Worm (Caenorhabditis elegans) whole organism, L4 larva: ENCODE data around the gene ric-8.

Source experiments
- F26F4.8 ChIP-seq: fragments of 200-800 bp; sonication (Bioruptor generic); conservative IDR thresholded peaks from 2 replicates; pipeline ENCODE4 v1.3.6; 2022; ENCODE audit warnings: missing genetic modification characterization, missing compliant biosample characterization
- T20F7.1 ChIP-seq: fragments of 200-800 bp; sonication (Bioruptor generic); optimal IDR thresholded peaks from 2 replicates; lab custom pipeline; 2018; ENCODE audit warnings: mild to moderate bottlenecking, missing genetic modification characterization, missing compliant biosample characterization
- T26A8.4 ChIP-seq: fragments of 200-800 bp; sonication (Bioruptor generic); IDR thresholded peaks from 2 replicates; pipeline ENCODE4 v1.3.6; 2022; ENCODE audit warnings: missing genetic modification characterization, missing compliant biosample characterization
- Y105C5A.15 ChIP-seq: fragments of 200-800 bp; sonication (Bioruptor generic); IDR thresholded peaks from 2 replicates; pipeline ENCODE4 v1.3.6; 2022; ENCODE audit warnings: missing genetic modification characterization, missing compliant biosample characterization
- Y5F2A.4 ChIP-seq: fragments of 200-800 bp; sonication (Bioruptor generic); optimal IDR thresholded peaks from 2 replicates; lab custom pipeline; 2018; ENCODE audit warnings: mild to moderate bottlenecking, missing genetic modification characterization, missing compliant biosample characterization
- ZK337.2 ChIP-seq: fragments of 200-800 bp; sonication (Bioruptor generic); IDR thresholded peaks from 2 replicates; pipeline ENCODE4 v1.3.6; 2022; ENCODE audit warnings: missing genetic modification reagents, missing genetic modification characterization, missing compliant biosample characterization
- ama-1 ChIP-seq: fragments of 150-350 bp; optimal IDR thresholded peaks from 2 replicates; lab custom pipeline; 2014; ENCODE audit warnings: inconsistent platforms, mixed read lengths
- attf-4 ChIP-seq: sonication (generic microtip); optimal IDR thresholded peaks from 3 replicates; lab custom pipeline; 2017; ENCODE audit warnings: missing biosample characterization, missing genetic modification characterization
- ceh-32 ChIP-seq: sonication (generic microtip); optimal IDR thresholded peaks from 2 replicates; lab custom pipeline; 2016; ENCODE audit warnings: mild to moderate bottlenecking, missing genetic modification characterization, missing compliant biosample characterization; ENCODE audit not compliant: poor library complexity
- ceh-44 ChIP-seq: fragments of 200-800 bp; sonication (Bioruptor generic); IDR thresholded peaks from 2 replicates; pipeline ENCODE4 v1.3.6; 2022; ENCODE audit warnings: missing genetic modification reagents, missing genetic modification characterization, missing compliant biosample characterization
- ces-1 ChIP-seq: fragments of 150-350 bp; sonication (generic microtip); optimal IDR thresholded peaks from 4 replicates; lab custom pipeline; 2014; ENCODE audit warnings: missing biosample characterization, missing genetic modification reagents, missing genetic modification characterization
- ctbp-1 ChIP-seq: fragments of 200-800 bp; sonication (Bioruptor generic); IDR thresholded peaks from 2 replicates; pipeline ENCODE4 v1.3.6; 2022; ENCODE audit warnings: missing genetic modification reagents, missing genetic modification characterization, missing compliant biosample characterization
- daf-16 ChIP-seq, 3 experiments: sonication (generic microtip); optimal IDR thresholded peaks; 2 replicates each; lab custom pipeline; 2016 to 2017; ENCODE audit warnings: missing genetic modification characterization in 3 of 3, missing genetic modification reagents in 3 of 3, mild to moderate bottlenecking in 2 of 3, missing compliant biosample characterization in 2 of 3, missing biosample characterization in 1 of 3, moderate library complexity in 1 of 3
- daf-19 ChIP-seq: fragments of 200-800 bp; sonication (Bioruptor generic); conservative IDR thresholded peaks from 2 replicates; pipeline ENCODE4 v1.3.6; 2022; ENCODE audit warnings: missing genetic modification characterization, missing compliant biosample characterization
- daf-8 ChIP-seq: fragments of 200-800 bp; sonication (Bioruptor generic); IDR thresholded peaks from 2 replicates; pipeline ENCODE4 v1.3.6; 2022; ENCODE audit warnings: missing genetic modification characterization, missing compliant biosample characterization
- dmd-8 ChIP-seq: fragments of 200-800 bp; sonication (Bioruptor generic); IDR thresholded peaks from 2 replicates; pipeline ENCODE4 v1.3.6; 2022; ENCODE audit warnings: missing genetic modification characterization, missing compliant biosample characterization
- dmd-9 ChIP-seq: fragments of 200-800 bp; sonication (Bioruptor generic); IDR thresholded peaks from 2 replicates; pipeline ENCODE4 v1.3.6; 2022; ENCODE audit warnings: missing genetic modification reagents, missing genetic modification characterization, missing compliant biosample characterization
- fos-1 ChIP-seq: fragments of 150-350 bp; optimal IDR thresholded peaks from 2 replicates; lab custom pipeline; 2014; ENCODE audit warnings: missing biosample characterization, missing genetic modification characterization
- gei-8 ChIP-seq: fragments of 200-800 bp; sonication (Bioruptor generic); optimal IDR thresholded peaks from 2 replicates; lab custom pipeline; 2018; ENCODE audit warnings: mild to moderate bottlenecking, missing genetic modification characterization, missing compliant biosample characterization
- hif-1 ChIP-seq, 2 experiments: sonication (generic microtip); optimal IDR thresholded peaks; 2 replicates each; lab custom pipeline; 2016 to 2017; ENCODE audit warnings: missing compliant biosample characterization in 2 of 2, missing genetic modification characterization in 2 of 2, missing genetic modification reagents in 2 of 2, missing genotype in 2 of 2, mild to moderate bottlenecking in 1 of 2
- hlh-11 ChIP-seq: fragments of 200-800 bp; sonication (Bioruptor generic); optimal IDR thresholded peaks from 2 replicates; lab custom pipeline; 2018; ENCODE audit warnings: mild to moderate bottlenecking, missing genetic modification characterization, missing compliant biosample characterization
- hmg-1.1 ChIP-seq: fragments of 200-800 bp; sonication (Bioruptor generic); IDR thresholded peaks from 2 replicates; pipeline ENCODE4 v1.3.6; 2022; ENCODE audit warnings: missing genetic modification reagents, missing genetic modification characterization, missing compliant biosample characterization
- jun-1 ChIP-seq: fragments of 150-350 bp; optimal IDR thresholded peaks from 2 replicates; lab custom pipeline; 2014; ENCODE audit warnings: missing biosample characterization, missing genetic modification reagents, missing genetic modification characterization
- lim-7 ChIP-seq: fragments of 200-800 bp; sonication (Bioruptor generic); IDR thresholded peaks from 2 replicates; pipeline ENCODE4 v1.3.6; 2022; ENCODE audit warnings: missing genetic modification characterization, missing compliant biosample characterization
- lin-15B ChIP-seq: fragments of 150-350 bp; sonication (generic microtip); optimal IDR thresholded peaks from 3 replicates; lab custom pipeline; 2014; ENCODE audit warnings: missing biosample characterization, missing genetic modification characterization
- lin-38 ChIP-seq: fragments of 200-800 bp; sonication (Bioruptor generic); IDR thresholded peaks from 2 replicates; pipeline ENCODE4 v1.3.6; 2022; ENCODE audit warnings: missing genetic modification reagents, missing genetic modification characterization, missing compliant biosample characterization
- lir-3 ChIP-seq: sonication (generic microtip); optimal IDR thresholded peaks from 2 replicates; lab custom pipeline; 2016; ENCODE audit warnings: mild to moderate bottlenecking, missing genetic modification characterization, missing compliant biosample characterization
- lsy-2 ChIP-seq, 2 experiments: fragments of 150-350 bp in 1 of 2; sonication (generic microtip) in 1 of 2; optimal IDR thresholded peaks; 2 replicates each; lab custom pipeline; 2014 to 2017; ENCODE audit warnings: missing biosample characterization in 2 of 2, missing genetic modification characterization in 2 of 2
- mep-1 ChIP-seq: fragments of 150-350 bp; sonication (generic microtip); optimal IDR thresholded peaks from 3 replicates; lab custom pipeline; 2014; ENCODE audit warnings: missing biosample characterization, missing genetic modification characterization
- mes-2 ChIP-seq: sonication (generic microtip); optimal IDR thresholded peaks from 2 replicates; lab custom pipeline; 2016; ENCODE audit warnings: missing genotype, mild to moderate bottlenecking, missing genetic modification characterization, missing compliant biosample characterization; ENCODE audit not compliant: poor library complexity, severe bottlenecking
- nhr-10 ChIP-seq: fragments of 150-350 bp; optimal IDR thresholded peaks from 2 replicates; lab custom pipeline; 2014; ENCODE audit warnings: missing biosample characterization, missing genetic modification characterization
- nhr-11 ChIP-seq: fragments of 150-350 bp; optimal IDR thresholded peaks from 2 replicates; lab custom pipeline; 2014; ENCODE audit warnings: missing biosample characterization, missing genetic modification characterization
- nhr-237 ChIP-seq: sonication (generic microtip); optimal IDR thresholded peaks from 2 replicates; lab custom pipeline; 2017; ENCODE audit warnings: missing biosample characterization, missing genetic modification characterization
- nhr-25 ChIP-seq: sonication (generic microtip); optimal IDR thresholded peaks from 2 replicates; lab custom pipeline; 2017; ENCODE audit warnings: missing genetic modification characterization, mild to moderate bottlenecking, missing compliant biosample characterization, antibody characterized with exemption, moderate library complexity, borderline replicate concordance; ENCODE audit not compliant: insufficient read depth
- nhr-28 ChIP-seq: fragments of 150-350 bp; optimal IDR thresholded peaks from 2 replicates; lab custom pipeline; 2014; ENCODE audit warnings: missing biosample characterization, missing genetic modification characterization
- nhr-42 ChIP-seq: fragments of 200-800 bp; sonication (Bioruptor generic); IDR thresholded peaks from 2 replicates; pipeline ENCODE4 v1.3.6; 2022; ENCODE audit warnings: missing genetic modification characterization, missing compliant biosample characterization
- nhr-77 ChIP-seq: fragments of 150-350 bp; optimal IDR thresholded peaks from 2 replicates; lab custom pipeline; 2014; ENCODE audit warnings: missing biosample characterization, missing genetic modification characterization
- pha-4 ChIP-seq, 2 experiments: fragments of 150-350 bp in 1 of 2; fragments of 200-800 bp in 1 of 2; sonication (Bioruptor generic) in 1 of 2; IDR thresholded peaks in 1 of 2; optimal IDR thresholded peaks in 1 of 2; 2 replicates each; pipeline versions ENCODE4 v1.3.6 to Lab custom; 2014 to 2022; ENCODE audit warnings: missing genetic modification characterization in 2 of 2, missing genetic modification reagents in 2 of 2, missing biosample characterization in 1 of 2, missing compliant biosample characterization in 1 of 2
- php-3 ChIP-seq: fragments of 200-800 bp; sonication (Bioruptor generic); IDR thresholded peaks from 2 replicates; pipeline ENCODE4 v1.3.6; 2022; ENCODE audit warnings: missing genetic modification reagents, missing genetic modification characterization, missing compliant biosample characterization
- pqm-1 ChIP-seq: sonication (generic microtip); optimal IDR thresholded peaks from 2 replicates; lab custom pipeline; 2017; ENCODE audit warnings: missing biosample characterization, missing genetic modification characterization
- rbr-2 ChIP-seq: sonication (generic microtip); optimal IDR thresholded peaks from 2 replicates; lab custom pipeline; 2016; ENCODE audit warnings: missing genotype, missing genetic modification characterization, missing compliant biosample characterization
- sdz-12 ChIP-seq: fragments of 200-800 bp; sonication (Bioruptor generic); optimal IDR thresholded peaks from 2 replicates; lab custom pipeline; 2018; ENCODE audit warnings: mild to moderate bottlenecking, missing genetic modification characterization, missing compliant biosample characterization
- snpc-1.2 ChIP-seq: fragments of 200-800 bp; sonication (Bioruptor generic); IDR thresholded peaks from 2 replicates; pipeline ENCODE4 v1.3.6; 2022; ENCODE audit warnings: missing genetic modification reagents, missing genetic modification characterization, missing compliant biosample characterization
- snpc-4 ChIP-seq: fragments of 150-350 bp; optimal IDR thresholded peaks from 2 replicates; lab custom pipeline; 2014; ENCODE audit warnings: missing biosample characterization, missing genetic modification characterization
- spr-1 ChIP-seq: sonication (generic microtip); optimal IDR thresholded peaks from 2 replicates; lab custom pipeline; 2016; ENCODE audit warnings: mild to moderate bottlenecking, missing genetic modification characterization, missing compliant biosample characterization
- tag-97 ChIP-seq: fragments of 200-800 bp; sonication (Bioruptor generic); IDR thresholded peaks from 2 replicates; pipeline ENCODE4 v1.3.6; 2022; ENCODE audit warnings: missing genetic modification characterization, missing compliant biosample characterization
- zfp-3 ChIP-seq: fragments of 200-800 bp; sonication (Bioruptor generic); conservative IDR thresholded peaks from 2 replicates; pipeline ENCODE4 v1.3.6; 2022; ENCODE audit warnings: missing genetic modification reagents, missing genetic modification characterization, missing compliant biosample characterization
- zip-11 ChIP-seq: fragments of 200-800 bp; sonication (Bioruptor generic); IDR thresholded peaks from 2 replicates; pipeline ENCODE4 v1.3.6; 2022; ENCODE audit warnings: missing genetic modification characterization, missing compliant biosample characterization

The ric-8 gene

ce11 chrIV:2601988-2602861 is 40.5 kb upstream of the ric-8 start:
- peak; percentile 88 to 95 for TF ChIP-seq lsy-2 (tag; optimal IDR thresholded peaks at IDR 0.05; lab: Kevin White, UChicago)
- peak; percentile 98 for TF ChIP-seq nhr-11
- TF ChIP-seq daf-19 (GFP tag; lab: Robert Waterston, UW), result no peak
- TF ChIP-seq attf-4 (tag; lab: Kevin White, UChicago), result no peak
- TF ChIP-seq lin-38 (GFP tag; lab: Robert Waterston, UW), result peak; percentile 84
- TF ChIP-seq Y105C5A.15, result peak; percentile 77
- no peak for TF ChIP-seq lir-3 (tag; lab: Kevin White, UChicago)
- TF ChIP-seq nhr-237, result no peak
- peak; percentile 91 for TF ChIP-seq T20F7.1 (GFP tag; lab: Kevin White, UChicago)
- TF ChIP-seq ama-1 (lab: Kevin White, UChicago), result peak; percentile 86
- TF ChIP-seq mes-2, result peak; percentile 90
- TF ChIP-seq zip-11 (GFP tag; lab: Robert Waterston, UW), result no peak
- TF ChIP-seq ceh-44 (GFP tag; lab: Robert Waterston, UW), result 0 out of 2 replicates have a peak, but pooled peaks have one; percentile 37
- peak; percentile 59 to 90 for TF ChIP-seq daf-16 (GFP tag; optimal IDR thresholded peaks at IDR 0.05; lab: Kevin White, UChicago)
- peak; percentile 97 for TF ChIP-seq daf-16 (tag; optimal IDR thresholded peaks at IDR 0.05; lab: Kevin White, UChicago)
- peak; percentile 91 for TF ChIP-seq nhr-10 (tag; lab: Kevin White, UChicago)
- peak; percentile 94 for TF ChIP-seq php-3 (GFP tag; lab: Robert Waterston, UW)
- TF ChIP-seq fos-1, result peak; percentile 46
- peak; percentile 95 for TF ChIP-seq hmg-1.1 (GFP tag; lab: Robert Waterston, UW)
- peak; percentile 60 for TF ChIP-seq pqm-1 (tag; lab: Kevin White, UChicago)
- TF ChIP-seq F26F4.8, result no peak
- peak; percentile 99 for TF ChIP-seq zfp-3 (GFP tag; lab: Robert Waterston, UW)
- peak; percentile 93 for TF ChIP-seq nhr-42 (GFP tag; lab: Robert Waterston, UW)
- TF ChIP-seq snpc-1.2 (GFP tag; lab: Robert Waterston, UW), result peak; percentile 48
- no peak for TF ChIP-seq tag-97 (GFP tag; lab: Robert Waterston, UW)
- no peak for TF ChIP-seq dmd-8
- no peak for TF ChIP-seq daf-8 (GFP tag; lab: Robert Waterston, UW)
- no peak for TF ChIP-seq ceh-32 (tag; lab: Kevin White, UChicago)
- TF ChIP-seq nhr-25, result peak; percentile 79
- TF ChIP-seq lin-15B (tag; lab: Kevin White, UChicago), result no peak
- peak; percentile 95 for TF ChIP-seq jun-1 (tag; lab: Kevin White, UChicago)
- TF ChIP-seq spr-1 (tag; lab: Kevin White, UChicago), result peak; percentile 90
- no peak for TF ChIP-seq ces-1 (GFP tag; lab: Kevin White, UChicago)
- TF ChIP-seq T26A8.4 (GFP tag; lab: Robert Waterston, UW), result peak; percentile 96
- peak; percentile 97 for TF ChIP-seq mep-1 (tag; lab: Kevin White, UChicago)
- TF ChIP-seq sdz-12 (GFP tag; lab: Kevin White, UChicago), result peak; percentile 81
- TF ChIP-seq pha-4 (GFP tag; IDR thresholded peaks at IDR 0.05; lab: Robert Waterston, UW), result peak; percentile 93
- TF ChIP-seq pha-4 (tag; optimal IDR thresholded peaks at IDR 0.05; lab: Kevin White, UChicago), result peak; percentile 94
- TF ChIP-seq hif-1 (tag; optimal IDR thresholded peaks at IDR 0.05; lab: Kevin White, UChicago), result peak; percentile 78 to 94
- peak; percentile 41 for TF ChIP-seq snpc-4 (tag; lab: Kevin White, UChicago)
- peak; percentile 96 for TF ChIP-seq gei-8 (GFP tag; lab: Kevin White, UChicago)
- TF ChIP-seq nhr-28 (tag; lab: Kevin White, UChicago), result peak; percentile 99
- TF ChIP-seq rbr-2 (tag; lab: Kevin White, UChicago), result peak; percentile 86
- TF ChIP-seq Y5F2A.4, result peak; percentile 40
- peak; percentile 83 for TF ChIP-seq dmd-9
- TF ChIP-seq hlh-11 (tag; lab: Kevin White, UChicago), result peak; percentile 100
- TF ChIP-seq ctbp-1 (GFP tag; lab: Robert Waterston, UW), result peak; percentile 92
- TF ChIP-seq nhr-77 (tag; lab: Kevin White, UChicago), result peak; percentile 98
- peak; percentile 65; the same call in 1 of the 2 replicates for TF ChIP-seq ZK337.2
- TF ChIP-seq lim-7, result peak; percentile 60; the same call in 1 of the 2 replicates
